Worm (Caenorhabditis elegans) whole organism, L1 larva: ENCODE results near the gene F23A7.5.
A peak's percentile ranks its signal among the peaks of the same experiment; 100 is the strongest.

Source experiments
- aly-2 ChIP-seq: fragments of 150-350 bp; optimal IDR thresholded peaks from 2 replicates; lab custom pipeline; 2014; ENCODE audit warnings: missing biosample characterization, missing genetic modification characterization
- ces-1 ChIP-seq: fragments of 150-350 bp; optimal IDR thresholded peaks from 2 replicates; lab custom pipeline; 2014; ENCODE audit warnings: missing biosample characterization, missing genetic modification reagents, missing genetic modification characterization
- isw-1 ChIP-seq: fragments of 200-800 bp; sonication (Bioruptor generic); IDR thresholded peaks from 2 replicates; pipeline ENCODE4 v1.3.6; 2022; ENCODE audit warnings: missing genetic modification characterization, missing compliant biosample characterization
- lsy-2 ChIP-seq, 2 experiments: fragments of 150-350 bp; optimal IDR thresholded peaks; 2 replicates each; lab custom pipeline; 2014; ENCODE audit warnings: missing biosample characterization in 2 of 2, missing genetic modification characterization in 2 of 2
- mab-9 ChIP-seq: fragments of 200-800 bp; sonication (Bioruptor generic); IDR thresholded peaks from 2 replicates; pipeline ENCODE4 v1.3.6; 2022; ENCODE audit warnings: missing genetic modification reagents, missing genetic modification characterization, missing compliant biosample characterization
- nhr-85 ChIP-seq: sonication (generic microtip); peaks from one replicate; lab custom pipeline; 2016; ENCODE audit warnings: missing genetic modification characterization, inconsistent platforms, missing compliant biosample characterization
- unc-62 ChIP-seq: fragments of 150-350 bp; optimal IDR thresholded peaks from 2 replicates; lab custom pipeline; 2014; ENCODE audit warnings: missing biosample characterization, missing genetic modification reagents, missing genetic modification characterization
- unc-86 ChIP-seq: sonication (generic microtip); optimal IDR thresholded peaks from 2 replicates; lab custom pipeline; 2016; ENCODE audit warnings: missing genetic modification characterization, missing compliant biosample characterization
- xbp-1 ChIP-seq: sonication (generic microtip); optimal IDR thresholded peaks from 2 replicates; lab custom pipeline; 2016; ENCODE audit warnings: missing genetic modification characterization, missing compliant biosample characterization

DNA sequence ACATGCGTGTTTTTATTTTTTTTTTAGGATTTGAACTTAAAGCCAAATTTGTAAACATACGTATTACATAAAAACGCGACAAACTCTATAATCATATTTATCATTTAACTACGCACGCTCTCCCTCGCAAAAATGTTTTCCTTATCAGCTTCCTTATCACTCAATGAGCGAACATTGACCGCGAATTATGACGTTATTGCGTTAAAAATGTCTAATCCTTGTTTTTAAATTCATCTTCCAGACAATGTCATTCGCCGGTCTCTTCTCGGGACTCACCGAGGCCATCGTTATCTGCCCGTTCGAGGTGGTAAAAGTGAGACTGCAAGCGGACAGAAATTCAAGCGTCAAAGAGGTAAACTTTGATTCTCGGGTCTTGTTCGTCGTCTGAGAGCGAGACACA, 36.1 kb upstream of the F23A7.5 start:
- TF ChIP-seq lsy-2 (tag; optimal IDR thresholded peaks at IDR 0.05; lab: Kevin White, UChicago) = no peak
- no peak for TF ChIP-seq ces-1 (GFP tag; lab: Kevin White, UChicago)
- TF ChIP-seq aly-2 (tag; lab: Kevin White, UChicago) = no peak
- TF ChIP-seq unc-62 (GFP tag; lab: Kevin White, UChicago) = no peak
- TF ChIP-seq isw-1 (GFP tag; lab: Robert Waterston, UW) = no peak
- no peak for TF ChIP-seq xbp-1
- TF ChIP-seq nhr-85 (tag; lab: Kevin White, UChicago) = peak; percentile 76
- TF ChIP-seq unc-86 (tag; lab: Kevin White, UChicago) = no peak
- TF ChIP-seq mab-9 (GFP tag; lab: Robert Waterston, UW) = no peak
